Worm (Caenorhabditis elegans) whole organism, young adult: ENCODE results near the gene abu-8.

ENCODE experiments used
- F23B12.7 ChIP-seq: sonication (generic microtip); optimal IDR thresholded peaks from 2 replicates; lab custom pipeline; 2017; ENCODE audit warnings: missing genetic modification characterization, mild to moderate bottlenecking, missing compliant biosample characterization, antibody characterized with exemption, moderate library complexity; ENCODE audit not compliant: insufficient read depth
- Y95B8A.8 ChIP-seq: fragments of 200-800 bp; sonication (Bioruptor generic); IDR thresholded peaks from 2 replicates; pipeline ENCODE4 v1.3.6; 2022; ENCODE audit warnings: missing genetic modification reagents, missing genetic modification characterization, missing compliant biosample characterization
- aptf-3 ChIP-seq: fragments of 200-800 bp; sonication (Bioruptor generic); IDR thresholded peaks from 2 replicates; pipeline ENCODE4 v1.3.6; 2022; ENCODE audit warnings: missing genetic modification characterization, missing compliant biosample characterization
- ceh-91 ChIP-seq: fragments of 200-800 bp; sonication (Bioruptor generic); IDR thresholded peaks from 2 replicates; pipeline ENCODE4 v1.3.6; 2022; ENCODE audit warnings: missing genetic modification reagents, missing genetic modification characterization, missing compliant biosample characterization
- dpff-1 ChIP-seq: sonication (generic microtip); optimal IDR thresholded peaks from 2 replicates; lab custom pipeline; 2017; ENCODE audit warnings: mild to moderate bottlenecking, missing genetic modification characterization, missing compliant biosample characterization
- egl-18 ChIP-seq: fragments of 200-800 bp; sonication (Bioruptor generic); IDR thresholded peaks from 2 replicates; pipeline ENCODE4 v1.3.6; 2022; ENCODE audit warnings: missing genetic modification reagents, missing genetic modification characterization, missing compliant biosample characterization
- egrh-3 ChIP-seq: fragments of 200-800 bp; sonication (Bioruptor generic); IDR thresholded peaks from 2 replicates; pipeline ENCODE4 v1.3.6; 2022; ENCODE audit warnings: missing genetic modification reagents, missing genetic modification characterization, missing compliant biosample characterization
- mcd-1 ChIP-seq: fragments of 200-800 bp; sonication (Bioruptor generic); IDR thresholded peaks from 2 replicates; pipeline ENCODE4 v1.3.6; 2022; ENCODE audit warnings: missing genetic modification reagents, missing genetic modification characterization, missing compliant biosample characterization
- nhr-27 ChIP-seq: fragments of 200-800 bp; sonication (Bioruptor generic); optimal IDR thresholded peaks from 2 replicates; lab custom pipeline; 2018; ENCODE audit warnings: mild to moderate bottlenecking, missing genetic modification characterization, moderate library complexity, missing compliant biosample characterization
- nhr-80 ChIP-seq: sonication (generic microtip); optimal IDR thresholded peaks from 2 replicates; lab custom pipeline; 2016; ENCODE audit warnings: missing genetic modification characterization, missing compliant biosample characterization
- snpc-4 ChIP-seq, 5 experiments: fragments of 150-350 bp in 1 of 5; sonication (generic microtip) in 4 of 5; optimal IDR thresholded peaks; 2 replicates each; lab custom pipeline; 2014 to 2018; ENCODE audit warnings: missing genetic modification characterization in 5 of 5, missing biosample characterization in 3 of 5, antibody characterized with exemption in 2 of 5, mild to moderate bottlenecking in 2 of 5, missing compliant biosample characterization in 2 of 5, missing genotype in 2 of 5, moderate library complexity in 2 of 5, missing genetic modification reagents in 1 of 5
- unc-130 ChIP-seq: sonication (generic microtip); optimal IDR thresholded peaks from 2 replicates; lab custom pipeline; 2016; ENCODE audit warnings: missing genetic modification reagents, missing genetic modification characterization, missing compliant biosample characterization
- ztf-28 ChIP-seq: fragments of 200-800 bp; sonication (Bioruptor generic); IDR thresholded peaks from 2 replicates; pipeline ENCODE4 v1.3.6; 2022; ENCODE audit warnings: missing genetic modification reagents, missing genetic modification characterization, missing compliant biosample characterization

DNA sequence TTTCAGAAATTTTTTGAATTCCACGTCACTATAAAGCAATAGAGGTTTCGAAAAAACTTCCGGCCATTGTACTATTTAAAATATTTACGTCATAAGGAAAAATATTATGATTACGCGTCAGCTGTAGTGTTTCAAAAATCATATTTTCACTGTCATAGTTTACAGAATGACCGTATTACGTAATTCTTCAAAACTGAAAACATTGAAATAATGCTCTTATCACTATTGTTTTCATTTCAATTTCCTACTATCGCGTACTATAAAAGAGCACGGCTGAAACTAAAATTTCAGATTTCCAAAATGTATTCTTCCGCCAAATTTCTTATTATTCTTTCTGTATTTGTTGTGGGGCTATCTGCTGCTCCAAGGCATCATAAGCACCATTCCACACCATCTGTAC lies 49.9 kb downstream of the abu-8 start, which contains the start of gene F14F9.2:
- TF ChIP-seq mcd-1 (GFP tag; lab: Robert Waterston, UW), result no peak
- TF ChIP-seq unc-130, result no peak
- TF ChIP-seq dpff-1 (tag; lab: Kevin White, UChicago), result no peak
- no peak for TF ChIP-seq snpc-4 (GFP tag; optimal IDR thresholded peaks at IDR 0.05; lab: Kevin White, UChicago)
- no peak for TF ChIP-seq snpc-4 (tag; optimal IDR thresholded peaks at IDR 0.05; lab: Kevin White, UChicago)
- no peak for TF ChIP-seq Y95B8A.8
- no peak for TF ChIP-seq ztf-28 (GFP tag; lab: Robert Waterston, UW)
- no peak for TF ChIP-seq nhr-80 (tag; lab: Kevin White, UChicago)
- no peak for TF ChIP-seq F23B12.7 (tag; lab: Kevin White, UChicago)
- no peak for TF ChIP-seq nhr-27 (tag; lab: Kevin White, UChicago)
- TF ChIP-seq egl-18 (GFP tag; lab: Robert Waterston, UW), result no peak
- TF ChIP-seq egrh-3 (GFP tag; lab: Robert Waterston, UW), result no peak
- TF ChIP-seq aptf-3 (GFP tag; lab: Robert Waterston, UW), result no peak
- no peak for TF ChIP-seq ceh-91 (GFP tag; lab: Robert Waterston, UW)
